Fruit fly (Drosophila melanogaster): ENCODE data around the gene CG42537.

- TF ChIP-seq CG8478 (optimal IDR thresholded peaks at IDR 0.05) (no peak), CTCF (optimal IDR thresholded peaks at IDR 0.05) (no peak)
Observed at dm6 chr3R:6373512-6374306, 3.9 kb upstream of the CG42537 start.

Data from S2 (cell line).